Worm (Caenorhabditis elegans) whole organism, young adult: Measurements from ENCODE around the gene srbc-22.

Experiments
- F49E8.2 ChIP-seq: sonication (generic microtip); optimal IDR thresholded peaks from 3 replicates; lab custom pipeline; 2017; ENCODE audit warnings: missing genetic modification characterization, mild to moderate bottlenecking, missing compliant biosample characterization, antibody characterized with exemption, moderate library complexity; ENCODE audit not compliant: insufficient read depth
- ama-1 ChIP-seq, 3 experiments: fragments of 150-350 bp in 1 of 3; sonication (generic microtip) in 2 of 3; optimal IDR thresholded peaks; 2 replicates each; lab custom pipeline; 2014 to 2018; ENCODE audit warnings: missing biosample characterization in 2 of 3, missing genetic modification characterization in 2 of 3, missing genetic modification reagents in 2 of 3
- aptf-2 ChIP-seq: fragments of 200-800 bp; sonication (Bioruptor generic); conservative IDR thresholded peaks from 2 replicates; pipeline ENCODE4 v1.3.6; 2022; ENCODE audit warnings: missing genetic modification reagents, missing genetic modification characterization, missing compliant biosample characterization
- ets-4 ChIP-seq: fragments of 200-800 bp; sonication (Bioruptor generic); optimal IDR thresholded peaks from 2 replicates; lab custom pipeline; 2018; ENCODE audit warnings: mild to moderate bottlenecking, missing genetic modification characterization, missing compliant biosample characterization
- him-1 ChIP-seq: sonication (generic microtip); optimal IDR thresholded peaks from 2 replicates; lab custom pipeline; 2016; ENCODE audit warnings: missing genotype, missing genetic modification reagents, missing genetic modification characterization, missing compliant biosample characterization
- hmg-20 ChIP-seq: fragments of 200-800 bp; sonication (Bioruptor generic); IDR thresholded peaks from 2 replicates; pipeline ENCODE4 v1.3.6; 2022; ENCODE audit warnings: missing genetic modification reagents, missing genetic modification characterization, missing compliant biosample characterization
- lin-35 ChIP-seq, 3 experiments: fragments of 150-350 bp in 2 of 3; sonication (generic microtip) in 1 of 3; optimal IDR thresholded peaks; 2 replicates each; lab custom pipeline; 2014 to 2018; ENCODE audit warnings: missing biosample characterization in 3 of 3, missing genetic modification characterization in 3 of 3, missing genetic modification reagents in 3 of 3
- rcor-1 ChIP-seq: fragments of 200-800 bp; sonication (Bioruptor generic); IDR thresholded peaks from 2 replicates; pipeline ENCODE4 v1.3.6; 2022; ENCODE audit warnings: missing genetic modification reagents, missing genetic modification characterization, missing compliant biosample characterization
- snpc-3.4 ChIP-seq: sonication (generic microtip); optimal IDR thresholded peaks from 2 replicates; lab custom pipeline; 2017; ENCODE audit warnings: missing genetic modification characterization, mild to moderate bottlenecking, missing compliant biosample characterization, antibody characterized with exemption, moderate library complexity, missing genotype, missing genetic modification reagents
- unc-62 ChIP-seq: fragments of 150-350 bp; optimal IDR thresholded peaks from 2 replicates; lab custom pipeline; 2014; ENCODE audit warnings: missing biosample characterization, missing genetic modification reagents, missing genetic modification characterization
- ztf-18 ChIP-seq: sonication (generic microtip); optimal IDR thresholded peaks from 2 replicates; lab custom pipeline; 2016; ENCODE audit warnings: missing genotype, mild to moderate bottlenecking, missing genetic modification characterization, missing compliant biosample characterization

DNA sequence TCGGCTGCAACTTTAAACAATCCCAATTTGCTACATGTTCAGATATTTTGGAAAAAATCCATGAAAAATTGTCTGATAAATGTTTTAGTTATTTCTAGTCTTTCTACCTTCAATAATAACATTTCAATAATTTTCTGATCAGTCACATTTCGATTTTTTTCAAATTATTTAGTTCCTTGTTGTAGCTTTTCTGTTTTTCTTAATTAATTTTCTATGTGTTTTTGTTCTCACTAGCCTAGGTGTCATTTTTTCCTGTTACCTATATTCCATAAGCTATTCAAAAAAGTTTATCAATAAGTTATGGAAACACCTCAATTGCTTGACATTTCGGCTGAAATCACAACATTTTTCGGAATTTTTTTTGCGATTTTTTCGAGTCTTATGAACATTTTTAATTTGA is 3.7 kb upstream of the srbc-22 start, which contains the start of gene srbc-23:
- TF ChIP-seq aptf-2 (GFP tag; lab: Robert Waterston, UW) (no peak), snpc-3.4 (tag; lab: Kevin White, UChicago) (no peak), unc-62 (GFP tag; lab: Kevin White, UChicago) (no peak), F49E8.2 (tag; lab: Kevin White, UChicago) (no peak), lin-35 (GFP tag; optimal IDR thresholded peaks at IDR 0.05; lab: Kevin White, UChicago) (no peak), ama-1 (optimal IDR thresholded peaks at IDR 0.05; lab: Kevin White, UChicago) (no peak), ama-1 (GFP tag; optimal IDR thresholded peaks at IDR 0.05; lab: Kevin White, UChicago) (no peak), ztf-18 (no peak), ets-4 (GFP tag; lab: Kevin White, UChicago) (no peak), rcor-1 (no peak), him-1 (tag; lab: Kevin White, UChicago) (no peak), hmg-20 (no peak)
